Fruit fly (Drosophila melanogaster) whole organism, embryonic: ENCODE data around the gene Crg-1.

Experiments
- CG10267 ChIP-seq: fragments of 200-800 bp; sonication (Bioruptor generic); optimal IDR thresholded peaks from 2 replicates; lab custom pipeline; 2018; ENCODE audit warnings: missing biosample characterization, mild to moderate bottlenecking, missing genetic modification characterization, moderate library complexity
- CG11504 ChIP-seq: fragments of 200-800 bp; sonication (Bioruptor generic); optimal IDR thresholded peaks from 3 replicates; lab custom pipeline; 2019; ENCODE audit warnings: missing biosample characterization, mild to moderate bottlenecking, missing genetic modification characterization, moderate library complexity
- CG12104 ChIP-seq: fragments of 200-800 bp; sonication (Bioruptor generic); optimal IDR thresholded peaks from 3 replicates; lab custom pipeline; 2016; ENCODE audit warnings: missing biosample characterization, missing genetic modification characterization
- CG12219 ChIP-seq: fragments of 200-800 bp; sonication (Bioruptor generic); optimal IDR thresholded peaks from 3 replicates; lab custom pipeline; 2018; ENCODE audit warnings: missing biosample characterization, mild to moderate bottlenecking, missing genetic modification characterization
- CG1603 ChIP-seq: fragments of 200-800 bp; sonication (Bioruptor generic); optimal IDR thresholded peaks from 2 replicates; lab custom pipeline; 2019; ENCODE audit warnings: missing biosample characterization, mild to moderate bottlenecking, missing genetic modification characterization, moderate library complexity
- CG17829 ChIP-seq: fragments of 200-800 bp; optimal IDR thresholded peaks from 2 replicates; lab custom pipeline; 2019; ENCODE audit warnings: missing biosample characterization, mild to moderate bottlenecking, missing genetic modification characterization, moderate library complexity
- CG18476 ChIP-seq: fragments of 200-800 bp; sonication (Bioruptor generic); optimal IDR thresholded peaks from 2 replicates; lab custom pipeline; 2016; ENCODE audit warnings: missing biosample characterization, mild to moderate bottlenecking, missing genetic modification characterization
- CG2712 ChIP-seq: fragments of 200-800 bp; optimal IDR thresholded peaks from 3 replicates; lab custom pipeline; 2019; ENCODE audit warnings: missing biosample characterization, mild to moderate bottlenecking, missing genetic modification characterization, moderate library complexity
- CG2889 ChIP-seq: fragments of 200-800 bp; sonication (Bioruptor generic); IDR thresholded peaks from 3 replicates; pipeline ENCODE4 v1.3.6; 2022; ENCODE audit warnings: missing biosample characterization, missing genetic modification characterization
- CG30403 ChIP-seq: fragments of 200-800 bp; sonication (Bioruptor generic); optimal IDR thresholded peaks from 3 replicates; lab custom pipeline; 2016; ENCODE audit warnings: missing biosample characterization, missing genetic modification characterization
- CG31388 ChIP-seq: fragments of 200-800 bp; sonication (Bioruptor generic); optimal IDR thresholded peaks from 2 replicates; lab custom pipeline; 2016; ENCODE audit warnings: missing biosample characterization, missing genetic modification characterization
- CG32772 ChIP-seq: fragments of 200-800 bp; sonication (Bioruptor generic); IDR thresholded peaks from 2 replicates; pipeline ENCODE4 v1.3.6; 2022; ENCODE audit warnings: missing biosample characterization, missing genetic modification characterization
- CG33213 ChIP-seq: fragments of 200-800 bp; sonication (Bioruptor generic); optimal IDR thresholded peaks from 3 replicates; lab custom pipeline; 2016; ENCODE audit warnings: missing biosample characterization, missing genetic modification characterization
- CG3847 ChIP-seq: fragments of 200-800 bp; sonication (Bioruptor generic); IDR thresholded peaks from 2 replicates; pipeline ENCODE4 v1.3.6; 2022; ENCODE audit warnings: missing biosample characterization, missing genetic modification characterization
- CG4360 ChIP-seq: fragments of 200-800 bp; sonication (Bioruptor generic); IDR thresholded peaks from 2 replicates; pipeline ENCODE4 v1.3.6; 2022; ENCODE audit warnings: missing biosample characterization, missing genetic modification characterization
- CG4820 ChIP-seq: fragments of 200-800 bp; sonication (Bioruptor generic); optimal IDR thresholded peaks from 3 replicates; lab custom pipeline; 2016; ENCODE audit warnings: missing biosample characterization, missing genetic modification characterization
- CG9437 ChIP-seq: fragments of 200-800 bp; sonication (Bioruptor generic); optimal IDR thresholded peaks from 2 replicates; lab custom pipeline; 2018; ENCODE audit warnings: missing biosample characterization, mild to moderate bottlenecking, missing genetic modification characterization
- CG9817 ChIP-seq: fragments of 200-800 bp; sonication (Bioruptor generic); optimal IDR thresholded peaks from 2 replicates; lab custom pipeline; 2018; ENCODE audit warnings: missing biosample characterization, mild to moderate bottlenecking, missing genetic modification characterization, moderate library complexity
- CG9876 ChIP-seq: fragments of 200-800 bp; sonication (Bioruptor generic); optimal IDR thresholded peaks from 2 replicates; lab custom pipeline; 2016; ENCODE audit warnings: missing biosample characterization, missing genetic modification characterization
- Camta ChIP-seq: fragments of 200-800 bp; sonication (Bioruptor generic); optimal IDR thresholded peaks from 2 replicates; lab custom pipeline; 2016; ENCODE audit warnings: missing biosample characterization, missing genetic modification characterization
- D ChIP-seq, 2 experiments: fragments of 200-800 bp in 1 of 2; fragments of >200 bp in 1 of 2; sonication (Bioruptor generic) in 1 of 2; optimal IDR thresholded peaks; 2 replicates in 1 of 2; 3 replicates in 1 of 2; lab custom pipeline; 2017; ENCODE audit warnings: mild to moderate bottlenecking in 1 of 2, missing biosample characterization in 1 of 2, missing genetic modification characterization in 1 of 2, missing genetic modification reagents in 1 of 2
- Dbx ChIP-seq: fragments of 200-800 bp; sonication (Bioruptor generic); IDR thresholded peaks from 3 replicates; pipeline ENCODE4 v1.3.6; 2022; ENCODE audit warnings: missing biosample characterization, missing genetic modification characterization
- Deaf1 ChIP-seq: fragments of 200-800 bp; optimal IDR thresholded peaks from 3 replicates; lab custom pipeline; 2019; ENCODE audit warnings: missing biosample characterization, mild to moderate bottlenecking, missing genetic modification characterization, moderate library complexity
- Dek ChIP-seq: fragments of 200-800 bp; sonication (Bioruptor generic); optimal IDR thresholded peaks from 3 replicates; lab custom pipeline; 2019; ENCODE audit warnings: missing biosample characterization, mild to moderate bottlenecking, missing genetic modification characterization, moderate library complexity
- MBD-R2 ChIP-seq: fragments of 200-800 bp; sonication (Bioruptor generic); IDR thresholded peaks from 2 replicates; pipeline ENCODE4 v1.3.6; 2022; ENCODE audit warnings: missing biosample characterization, missing genetic modification characterization
- Nf-YC ChIP-seq: fragments of 200-800 bp; optimal IDR thresholded peaks from 3 replicates; lab custom pipeline; 2019; ENCODE audit warnings: missing biosample characterization, mild to moderate bottlenecking, missing genetic modification characterization, moderate library complexity
- Side ChIP-seq: fragments of 200-800 bp; sonication (Bioruptor generic); optimal IDR thresholded peaks from 2 replicates; lab custom pipeline; 2016; ENCODE audit warnings: missing biosample characterization, missing genetic modification characterization
- Sox102F ChIP-seq: fragments of 200-800 bp; sonication (Bioruptor generic); optimal IDR thresholded peaks from 2 replicates; lab custom pipeline; 2018; ENCODE audit warnings: missing biosample characterization, mild to moderate bottlenecking, missing genetic modification characterization, moderate library complexity
- Taf1 ChIP-seq: fragments of 200-800 bp; sonication (Bioruptor generic); IDR thresholded peaks from 2 replicates; pipeline ENCODE4 v1.3.6; 2022; ENCODE audit warnings: missing biosample characterization, missing genetic modification characterization
- abd-A ChIP-seq: fragments of 200-800 bp; sonication (Bioruptor generic); optimal IDR thresholded peaks from 3 replicates; lab custom pipeline; 2019; ENCODE audit warnings: missing biosample characterization, mild to moderate bottlenecking, missing genetic modification characterization, moderate library complexity
- al ChIP-seq: fragments of 200-800 bp; sonication (Bioruptor generic); IDR thresholded peaks from 2 replicates; pipeline ENCODE4 v1.3.6; 2022; ENCODE audit warnings: missing biosample characterization, missing genetic modification characterization
- cas ChIP-seq: fragments of 200-800 bp; sonication (Bioruptor generic); IDR thresholded peaks from 2 replicates; pipeline ENCODE4 v1.3.6; 2022; ENCODE audit warnings: missing biosample characterization, missing genetic modification characterization
- caup ChIP-seq: fragments of 200-800 bp; sonication (Bioruptor generic); optimal IDR thresholded peaks from 3 replicates; lab custom pipeline; 2017; ENCODE audit warnings: missing biosample characterization, mild to moderate bottlenecking, missing genetic modification characterization, moderate library complexity; ENCODE audit not compliant: severe bottlenecking
- ems ChIP-seq: fragments of 200-800 bp; sonication (Bioruptor generic); optimal IDR thresholded peaks from 3 replicates; lab custom pipeline; 2016; ENCODE audit warnings: missing biosample characterization, missing genetic modification characterization
- esg ChIP-seq: fragments of 200-800 bp; sonication (Bioruptor generic); conservative IDR thresholded peaks from 2 replicates; pipeline ENCODE4 v1.3.6; 2022; ENCODE audit warnings: missing biosample characterization, missing genetic modification characterization
- exex ChIP-seq: fragments of 200-800 bp; sonication (Bioruptor generic); optimal IDR thresholded peaks from 4 replicates; lab custom pipeline; 2018; ENCODE audit warnings: missing biosample characterization, mild to moderate bottlenecking, missing genetic modification characterization, moderate library complexity
- fd64A ChIP-seq: fragments of 200-800 bp; sonication (Bioruptor generic); optimal IDR thresholded peaks from 3 replicates; lab custom pipeline; 2018; ENCODE audit warnings: missing biosample characterization, mild to moderate bottlenecking, missing genetic modification characterization
- gem ChIP-seq: fragments of 200-800 bp; sonication (Bioruptor generic); optimal IDR thresholded peaks from 2 replicates; lab custom pipeline; 2019; ENCODE audit warnings: missing biosample characterization, mild to moderate bottlenecking, missing genetic modification characterization, moderate library complexity
- ind ChIP-seq: fragments of 200-800 bp; sonication (Bioruptor generic); optimal IDR thresholded peaks from 3 replicates; lab custom pipeline; 2016; ENCODE audit warnings: missing biosample characterization, missing genetic modification characterization
- insv ChIP-seq, 2 experiments: fragments of 200-800 bp; sonication (Bioruptor generic); optimal IDR thresholded peaks; 3 replicates each; lab custom pipeline; 2016 to 2018; ENCODE audit warnings: missing biosample characterization in 2 of 2, missing genetic modification characterization in 2 of 2
- prd ChIP-seq, 3 experiments: fragments of >200 bp in 2 of 3; fragments of 200-800 bp in 1 of 3; sonication (Bioruptor generic) in 1 of 3; optimal IDR thresholded peaks in 2 of 3; IDR thresholded peaks in 1 of 3; 2 replicates in 2 of 3; 3 replicates in 1 of 3; pipeline versions ENCODE4 v1.3.6 to Lab custom; 2017 to 2022; ENCODE audit warnings: missing biosample characterization in 1 of 3, missing genetic modification characterization in 1 of 3
- sim ChIP-seq: fragments of 200-800 bp; sonication (Bioruptor generic); IDR thresholded peaks from 2 replicates; pipeline ENCODE4 v1.3.6; 2022; ENCODE audit warnings: missing biosample characterization, missing genetic modification characterization
- slbo ChIP-seq: fragments of 200-800 bp; sonication (Bioruptor generic); IDR thresholded peaks from 2 replicates; pipeline ENCODE4 v1.3.6; 2022; ENCODE audit warnings: missing biosample characterization, missing genetic modification characterization
- sna ChIP-seq: fragments of 200-800 bp; sonication (Bioruptor generic); IDR thresholded peaks from 2 replicates; pipeline ENCODE4 v1.3.6; 2022; ENCODE audit warnings: missing biosample characterization, missing genetic modification characterization; ENCODE audit not compliant: partially characterized antibody
- tin ChIP-seq: fragments of 200-800 bp; sonication (Bioruptor generic); optimal IDR thresholded peaks from 3 replicates; lab custom pipeline; 2016; ENCODE audit warnings: missing biosample characterization, missing genetic modification characterization
- toy ChIP-seq: fragments of 200-800 bp; sonication (Bioruptor generic); IDR thresholded peaks from 2 replicates; pipeline ENCODE4 v1.3.6; 2022; ENCODE audit warnings: missing biosample characterization, missing genetic modification characterization
- usp ChIP-seq: fragments of >200 bp; optimal IDR thresholded peaks from 2 replicates; lab custom pipeline; 2017; ENCODE audit warnings: missing biosample characterization, missing genetic modification characterization

Gene Crg-1

DNA sequence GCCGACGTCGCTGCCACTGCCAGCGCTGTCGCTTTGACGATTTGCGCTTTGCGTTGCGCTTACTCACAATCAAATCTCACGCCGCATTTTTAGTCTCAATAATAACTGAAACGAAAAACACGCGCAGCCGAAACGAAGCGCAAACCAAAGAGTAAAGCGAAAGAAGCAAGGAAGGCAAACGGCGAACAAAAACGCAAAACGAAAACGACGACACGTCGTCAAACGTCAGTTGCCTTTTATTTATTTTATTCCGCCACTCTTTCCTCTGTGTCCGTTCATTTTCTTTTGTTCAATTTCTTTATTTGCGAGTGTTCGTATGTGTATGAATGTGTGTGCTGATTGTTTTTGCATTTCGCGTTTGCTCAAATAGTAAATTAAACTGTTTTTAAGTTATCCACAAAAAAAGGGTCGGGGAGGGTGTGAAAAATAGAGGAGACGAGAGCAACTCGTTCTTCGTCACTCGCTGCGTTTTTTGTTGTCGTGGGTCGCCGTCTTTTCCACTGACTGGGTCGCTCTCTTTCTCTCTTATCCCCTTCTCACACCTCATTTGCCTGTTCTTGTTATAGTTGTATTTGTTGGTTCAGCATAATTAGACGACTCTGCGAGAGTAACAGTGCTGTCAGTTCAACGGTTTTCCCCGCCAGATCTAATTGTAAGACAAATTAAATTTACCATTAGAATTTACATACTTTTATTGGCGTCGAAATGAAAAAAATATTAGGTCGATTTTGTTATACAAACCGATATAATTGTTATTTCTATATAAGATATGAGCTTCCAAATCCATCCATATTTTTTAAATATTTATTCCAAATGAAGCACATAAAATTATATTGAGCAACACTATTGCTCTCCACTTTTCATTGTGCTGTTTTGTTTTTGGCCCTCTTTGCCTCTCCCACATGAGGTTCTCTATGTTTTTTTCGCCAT, 19.9 kb upstream of the Crg-1 start (continued):
- peak; percentile 52 for TF ChIP-seq CG12219 (GFP tag; lab: Kevin White, UChicago)
- peak; percentile 35 for TF ChIP-seq tin
- peak; percentile 81 for TF ChIP-seq CG17829
- TF ChIP-seq insv (GFP tag; optimal IDR thresholded peaks at IDR 0.05; lab: Kevin White, UChicago): peak in 1 of 2 experiments; percentile 23
- peak; percentile 51 for TF ChIP-seq CG18476 (GFP tag; lab: Kevin White, UChicago)
- TF ChIP-seq CG30403 (GFP tag; lab: Kevin White, UChicago): peak; percentile 73
- peak; percentile 49; the same call in 1 of the 2 replicates for TF ChIP-seq esg (GFP tag; lab: Robert Waterston, UW)
- peak; percentile 33; the same call in 1 of the 2 replicates for TF ChIP-seq CG32772 (GFP tag; lab: Robert Waterston, UW)
- peak; percentile 80 for TF ChIP-seq CG11504 (tag; lab: Kevin White, UChicago)
- TF ChIP-seq fd64A (GFP tag; lab: Kevin White, UChicago): no peak
- TF ChIP-seq CG2889 (GFP tag; lab: Robert Waterston, UW): 0 out of 3 replicates have a peak, but pooled peaks have one; percentile 24
- TF ChIP-seq D (optimal IDR thresholded peaks at IDR 0.05; lab: Kevin White, UChicago): no peak
- peak; percentile 52 for TF ChIP-seq D (GFP tag; optimal IDR thresholded peaks at IDR 0.05; lab: Kevin White, UChicago)
- peak; percentile 64 for TF ChIP-seq exex (tag; lab: Kevin White, UChicago)
- peak; percentile 60 for TF ChIP-seq Deaf1
- TF ChIP-seq CG9437 (GFP tag; lab: Kevin White, UChicago): peak; percentile 64
- peak; percentile 75 for TF ChIP-seq CG9817 (tag; lab: Kevin White, UChicago)
- TF ChIP-seq usp (GFP tag; lab: Kevin White, UChicago): no peak
- TF ChIP-seq Side (GFP tag; lab: Kevin White, UChicago): peak; percentile 55
- peak; percentile 8 for TF ChIP-seq CG33213 (GFP tag; lab: Kevin White, UChicago)
- TF ChIP-seq gem (tag; lab: Kevin White, UChicago): peak; percentile 87
- peak; percentile 57 for TF ChIP-seq ind
- TF ChIP-seq cas (GFP tag; lab: Robert Waterston, UW): no peak
- TF ChIP-seq Camta (GFP tag; lab: Kevin White, UChicago): peak; percentile 38
- TF ChIP-seq sna: no peak
- TF ChIP-seq sim: no peak
- no peak for TF ChIP-seq CG9876 (GFP tag; lab: Kevin White, UChicago)
- peak; percentile 60 for TF ChIP-seq toy (GFP tag; lab: Robert Waterston, UW)
- TF ChIP-seq Dek (tag; lab: Kevin White, UChicago): peak; percentile 72
- TF ChIP-seq CG4360 (GFP tag; lab: Robert Waterston, UW): peak; percentile 44; the same call in 1 of the 2 replicates
- TF ChIP-seq Dbx (GFP tag; lab: Robert Waterston, UW): peak; percentile 87
- peak; percentile 77 for TF ChIP-seq slbo (GFP tag; lab: Robert Waterston, UW)
- peak; percentile 0 for TF ChIP-seq CG1603 (tag; lab: Kevin White, UChicago)
- peak; percentile 72 for TF ChIP-seq al (GFP tag; lab: Robert Waterston, UW)
- TF ChIP-seq CG4820: peak; percentile 55
- peak; percentile 56 for TF ChIP-seq CG12104 (GFP tag; lab: Kevin White, UChicago)
- peak; percentile 69; the same call in 1 of the 2 replicates for TF ChIP-seq CG3847 (GFP tag; lab: Robert Waterston, UW)
- peak; percentile 56 for TF ChIP-seq Taf1 (GFP tag; lab: Robert Waterston, UW)
- TF ChIP-seq ems (GFP tag; lab: Kevin White, UChicago): peak; percentile 52
- peak; percentile 74 for TF ChIP-seq CG10267 (tag; lab: Kevin White, UChicago)
- TF ChIP-seq CG2712 (tag; lab: Kevin White, UChicago): peak; percentile 83
- no peak for TF ChIP-seq CG31388 (GFP tag; lab: Kevin White, UChicago)
- TF ChIP-seq caup (GFP tag; lab: Kevin White, UChicago): peak; percentile 82
- TF ChIP-seq Nf-YC: peak; percentile 71
- TF ChIP-seq prd (optimal IDR thresholded peaks at IDR 0.05; lab: Kevin White, UChicago): no peak
- TF ChIP-seq prd (GFP tag; IDR thresholded peaks at IDR 0.05; lab: Robert Waterston, UW): peak; percentile 70
- peak; percentile 66 for TF ChIP-seq Sox102F (GFP tag; lab: Kevin White, UChicago)
- peak; percentile 34; the same call in 1 of the 2 replicates for TF ChIP-seq MBD-R2 (GFP tag; lab: Robert Waterston, UW)
- TF ChIP-seq abd-A: peak; percentile 82
